Fruit fly (Drosophila melanogaster): ENCODE results near the gene Dysb.

- TF ChIP-seq CTCF (optimal IDR thresholded peaks at IDR 0.05) (no peak), CG8478 (optimal IDR thresholded peaks at IDR 0.05) (no peak)
These were observed 34.9 kb upstream of the Dysb start for dm6 chr3L:18832708-18833107.
